Worm (Caenorhabditis elegans): ENCODE results near the gene melo-3.

DNA sequence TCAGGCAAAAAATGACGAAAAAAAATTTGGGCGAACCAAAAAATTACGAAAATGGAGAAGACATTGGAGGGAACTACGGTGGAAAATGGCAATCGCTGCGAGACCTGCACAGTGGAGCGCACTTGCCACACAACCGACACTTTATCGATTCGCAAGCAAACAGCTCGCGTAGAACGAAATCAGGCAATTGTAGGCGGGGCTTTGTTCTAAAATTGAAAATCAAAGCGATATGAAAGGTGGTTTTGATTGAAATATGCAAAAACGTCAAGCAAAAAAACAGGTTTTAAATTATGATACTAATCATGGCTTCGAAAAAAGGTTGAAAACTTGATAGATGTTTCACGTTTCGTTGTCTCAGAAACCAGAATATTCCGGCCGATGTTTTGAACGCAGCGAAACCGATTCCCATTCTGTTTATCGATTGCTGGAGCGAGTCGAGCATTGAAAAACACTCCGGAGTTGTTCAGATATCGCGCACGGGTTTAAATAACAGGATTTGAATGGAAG is 34.4 kb downstream of the melo-3 start, which contains the start of the genes fib-1 and mut-15:
- no peak for TF ChIP-seq ztf-11 (tag; optimal IDR thresholded peaks at IDR 0.05)
- TF ChIP-seq pha-4 (tag; optimal IDR thresholded peaks at IDR 0.05): peak; percentile 83

All from whole organism, mixed stage, embryonic.